Fruit fly (Drosophila melanogaster) whole organism, embryonic: Measurements from ENCODE around the gene Snx27.

Experiments used
- Atf6 ChIP-seq: fragments of 200-800 bp; sonication (Bioruptor generic); IDR thresholded peaks from 2 replicates; pipeline ENCODE4 v1.3.6; 2022; ENCODE audit warnings: missing biosample characterization, missing genetic modification characterization
- Bgb ChIP-seq: fragments of 200-800 bp; sonication (Bioruptor generic); IDR thresholded peaks from 2 replicates; pipeline ENCODE4 v1.3.6; 2022; ENCODE audit warnings: missing biosample characterization, missing genetic modification characterization; ENCODE audit not compliant: partially characterized antibody
- CG11695 ChIP-seq: fragments of 200-800 bp; sonication (Bioruptor generic); IDR thresholded peaks from 3 replicates; pipeline ENCODE4 v1.3.6; 2022; ENCODE audit warnings: missing biosample characterization, missing genetic modification characterization
- CG12744 ChIP-seq: fragments of 200-800 bp; sonication (Bioruptor generic); optimal IDR thresholded peaks from 2 replicates; lab custom pipeline; 2016; ENCODE audit warnings: missing biosample characterization, missing genetic modification characterization
- CG12769 ChIP-seq: fragments of 200-800 bp; sonication (Bioruptor generic); optimal IDR thresholded peaks from 2 replicates; lab custom pipeline; 2019; ENCODE audit warnings: missing biosample characterization, mild to moderate bottlenecking, missing genetic modification characterization, moderate library complexity
- CG12942 ChIP-seq: fragments of 200-800 bp; sonication (Bioruptor generic); optimal IDR thresholded peaks from 3 replicates; lab custom pipeline; 2016; ENCODE audit warnings: missing biosample characterization, missing genetic modification characterization
- CG13123 ChIP-seq: fragments of 200-800 bp; sonication (Bioruptor generic); optimal IDR thresholded peaks from 2 replicates; lab custom pipeline; 2016; ENCODE audit warnings: missing biosample characterization, missing genetic modification characterization
- CG13296 ChIP-seq: fragments of 200-800 bp; sonication (Bioruptor generic); optimal IDR thresholded peaks from 3 replicates; lab custom pipeline; 2018; ENCODE audit warnings: missing biosample characterization, mild to moderate bottlenecking, missing genetic modification characterization
- CG14441 ChIP-seq: fragments of 200-800 bp; sonication (Bioruptor generic); IDR thresholded peaks from 2 replicates; pipeline ENCODE4 v1.3.6; 2022; ENCODE audit warnings: missing biosample characterization, missing genetic modification characterization
- CG15601 ChIP-seq: fragments of 200-800 bp; sonication (Bioruptor generic); optimal IDR thresholded peaks from 3 replicates; lab custom pipeline; 2019; ENCODE audit warnings: missing biosample characterization, mild to moderate bottlenecking, missing genetic modification characterization, moderate library complexity
- CG16813 ChIP-seq: fragments of 200-800 bp; sonication (Bioruptor generic); IDR thresholded peaks from 3 replicates; pipeline ENCODE4 v1.3.6; 2022; ENCODE audit warnings: missing biosample characterization, missing genetic modification characterization; ENCODE audit not compliant: partially characterized antibody
- CG17385 ChIP-seq: fragments of 200-800 bp; sonication (Bioruptor generic); optimal IDR thresholded peaks from 3 replicates; lab custom pipeline; 2018; ENCODE audit warnings: missing biosample characterization, mild to moderate bottlenecking, missing genetic modification characterization
- CG18476 ChIP-seq: fragments of 200-800 bp; sonication (Bioruptor generic); optimal IDR thresholded peaks from 2 replicates; lab custom pipeline; 2016; ENCODE audit warnings: missing biosample characterization, mild to moderate bottlenecking, missing genetic modification characterization
- CG34224 ChIP-seq: fragments of 200-800 bp; sonication (Bioruptor generic); IDR thresholded peaks from 3 replicates; pipeline ENCODE4 v1.3.6; 2022; ENCODE audit warnings: missing biosample characterization, missing genetic modification characterization; ENCODE audit not compliant: partially characterized antibody
- CG34376 ChIP-seq: fragments of 200-800 bp; sonication (Bioruptor generic); optimal IDR thresholded peaks from 2 replicates; lab custom pipeline; 2018; ENCODE audit warnings: missing biosample characterization, mild to moderate bottlenecking, missing genetic modification characterization
- CG4328 ChIP-seq: fragments of 200-800 bp; sonication (Bioruptor generic); optimal IDR thresholded peaks from 3 replicates; lab custom pipeline; 2017; ENCODE audit warnings: missing biosample characterization, missing genetic modification reagents, missing genetic modification characterization
- CG6175 ChIP-seq: fragments of 200-800 bp; sonication (Bioruptor generic); IDR thresholded peaks from 3 replicates; pipeline ENCODE4 v1.3.6; 2022; ENCODE audit warnings: missing biosample characterization, missing genetic modification characterization
- CG6689 ChIP-seq: fragments of 200-800 bp; sonication (Bioruptor generic); IDR thresholded peaks from 2 replicates; pipeline ENCODE4 v1.3.6; 2022; ENCODE audit warnings: missing biosample characterization, missing genetic modification characterization
- CG9876 ChIP-seq: fragments of 200-800 bp; sonication (Bioruptor generic); optimal IDR thresholded peaks from 2 replicates; lab custom pipeline; 2016; ENCODE audit warnings: missing biosample characterization, missing genetic modification characterization
- CG9932 ChIP-seq: fragments of 200-800 bp; sonication (Bioruptor generic); IDR thresholded peaks from 2 replicates; pipeline ENCODE4 v1.3.6; 2022; ENCODE audit warnings: missing biosample characterization, missing genetic modification characterization
- Dip2 ChIP-seq: fragments of 200-800 bp; sonication (Bioruptor generic); IDR thresholded peaks from 2 replicates; pipeline ENCODE4 v1.3.6; 2022; ENCODE audit warnings: missing biosample characterization, missing genetic modification characterization
- Gug ChIP-seq: fragments of 200-800 bp; sonication (Bioruptor generic); IDR thresholded peaks from 4 replicates; pipeline ENCODE4 v1.3.6; 2022; ENCODE audit warnings: missing biosample characterization, missing genetic modification characterization
- HmgD ChIP-seq: fragments of 200-800 bp; sonication (Bioruptor generic); optimal IDR thresholded peaks from 3 replicates; lab custom pipeline; 2016; ENCODE audit warnings: missing biosample characterization, missing genetic modification characterization
- Hr51 ChIP-seq, 2 experiments: fragments of 200-800 bp; sonication (Bioruptor generic); optimal IDR thresholded peaks; 2 replicates in 1 of 2; 3 replicates in 1 of 2; lab custom pipeline; 2016 to 2018; ENCODE audit warnings: missing biosample characterization in 2 of 2, missing genetic modification characterization in 2 of 2, mild to moderate bottlenecking in 1 of 2, moderate library complexity in 1 of 2
- Med ChIP-seq: fragments of 200-800 bp; sonication (Bioruptor generic); peaks from one replicate; lab custom pipeline; 2016; ENCODE audit warnings: missing biosample characterization, missing genetic modification characterization, mild to moderate bottlenecking, inconsistent platforms, moderate library complexity
- Poxn ChIP-seq: fragments of 200-800 bp; sonication (Bioruptor generic); IDR thresholded peaks from 2 replicates; pipeline ENCODE4 v1.3.6; 2022; ENCODE audit warnings: missing biosample characterization, missing genetic modification characterization
- Six4 ChIP-seq: fragments of 200-800 bp; sonication (Bioruptor generic); optimal IDR thresholded peaks from 2 replicates; lab custom pipeline; 2016; ENCODE audit warnings: missing biosample characterization, missing genetic modification characterization
- Spps ChIP-seq: fragments of 200-800 bp; sonication (Bioruptor generic); optimal IDR thresholded peaks from 2 replicates; lab custom pipeline; 2018; ENCODE audit warnings: missing biosample characterization, mild to moderate bottlenecking, missing genetic modification characterization
- br ChIP-seq: fragments of >200 bp; optimal IDR thresholded peaks from 2 replicates; lab custom pipeline; 2017
- dmrt11E ChIP-seq: fragments of 200-800 bp; sonication (Bioruptor generic); optimal IDR thresholded peaks from 3 replicates; lab custom pipeline; 2018; ENCODE audit warnings: missing biosample characterization, mild to moderate bottlenecking, missing genetic modification characterization, moderate library complexity
- eve ChIP-seq, 2 experiments: fragments of >200 bp; optimal IDR thresholded peaks; 2 replicates each; lab custom pipeline; 2017; ENCODE audit warnings: missing biosample characterization in 2 of 2, missing genetic modification characterization in 2 of 2
- fd102C ChIP-seq: fragments of 200-800 bp; sonication (Bioruptor generic); optimal IDR thresholded peaks from 2 replicates; lab custom pipeline; 2018; ENCODE audit warnings: missing biosample characterization, mild to moderate bottlenecking, missing genetic modification characterization, moderate library complexity
- fru ChIP-seq: fragments of >200 bp; optimal IDR thresholded peaks from 2 replicates; lab custom pipeline; 2017
- gce ChIP-seq: fragments of 200-800 bp; sonication (Bioruptor generic); IDR thresholded peaks from 3 replicates; pipeline ENCODE4 v1.3.6; 2022; ENCODE audit warnings: missing biosample characterization, missing genetic modification characterization
- kni ChIP-seq: fragments of 200-800 bp; sonication (Bioruptor generic); optimal IDR thresholded peaks from 3 replicates; lab custom pipeline; 2017; ENCODE audit warnings: mild to moderate bottlenecking, missing biosample characterization, missing genetic modification reagents, missing genetic modification characterization
- lilli ChIP-seq: fragments of 200-800 bp; sonication (Bioruptor generic); optimal IDR thresholded peaks from 3 replicates; lab custom pipeline; 2016; ENCODE audit warnings: missing biosample characterization, missing genetic modification characterization
- pb ChIP-seq: fragments of 200-800 bp; sonication (Bioruptor generic); optimal IDR thresholded peaks from 3 replicates; lab custom pipeline; 2016; ENCODE audit warnings: missing biosample characterization, missing genetic modification characterization
- pho ChIP-seq: fragments of 200-800 bp; sonication (Bioruptor generic); optimal IDR thresholded peaks from 2 replicates; lab custom pipeline; 2016; ENCODE audit warnings: missing biosample characterization, missing genetic modification characterization
- run ChIP-seq: fragments of 200-800 bp; sonication (Bioruptor generic); optimal IDR thresholded peaks from 3 replicates; lab custom pipeline; 2018; ENCODE audit warnings: missing biosample characterization, mild to moderate bottlenecking, missing genetic modification characterization
- salm ChIP-seq: fragments of 200-800 bp; sonication (Bioruptor generic); optimal IDR thresholded peaks from 2 replicates; lab custom pipeline; 2018; ENCODE audit warnings: missing biosample characterization, mild to moderate bottlenecking, missing genetic modification characterization
- slbo ChIP-seq: fragments of 200-800 bp; sonication (Bioruptor generic); IDR thresholded peaks from 2 replicates; pipeline ENCODE4 v1.3.6; 2022; ENCODE audit warnings: missing biosample characterization, missing genetic modification characterization
- slou ChIP-seq: fragments of 200-800 bp; sonication (Bioruptor generic); optimal IDR thresholded peaks from 3 replicates; lab custom pipeline; 2016; ENCODE audit warnings: missing biosample characterization, missing genetic modification characterization
- slp2 ChIP-seq: fragments of 200-800 bp; sonication (Bioruptor generic); optimal IDR thresholded peaks from 2 replicates; lab custom pipeline; 2016; ENCODE audit warnings: missing biosample characterization, missing genetic modification characterization
- tio ChIP-seq: fragments of 200-800 bp; sonication (Bioruptor generic); optimal IDR thresholded peaks from 2 replicates; lab custom pipeline; 2017; ENCODE audit warnings: missing biosample characterization, missing genetic modification characterization, inconsistent platforms
- toy ChIP-seq: fragments of 200-800 bp; sonication (Bioruptor generic); IDR thresholded peaks from 2 replicates; pipeline ENCODE4 v1.3.6; 2022; ENCODE audit warnings: missing biosample characterization, missing genetic modification characterization
- trh ChIP-seq: fragments of 200-800 bp; sonication (Bioruptor generic); optimal IDR thresholded peaks from 2 replicates; lab custom pipeline; 2016; ENCODE audit warnings: missing biosample characterization, missing genetic modification characterization
- tx ChIP-seq: fragments of 200-800 bp; sonication (Bioruptor generic); optimal IDR thresholded peaks from 2 replicates; lab custom pipeline; 2016; ENCODE audit warnings: missing biosample characterization, missing genetic modification characterization
- vnd ChIP-seq: fragments of 200-800 bp; sonication (Bioruptor generic); IDR thresholded peaks from 3 replicates; pipeline ENCODE4 v1.3.6; 2022; ENCODE audit warnings: missing biosample characterization, missing genetic modification characterization; ENCODE audit not compliant: partially characterized antibody
- wdn ChIP-seq: fragments of 200-800 bp; sonication (Bioruptor generic); IDR thresholded peaks from 2 replicates; pipeline ENCODE4 v1.3.6; 2022; ENCODE audit warnings: missing biosample characterization, missing genetic modification characterization
- zfh1 ChIP-seq: fragments of 200-800 bp; sonication (Bioruptor generic); IDR thresholded peaks from 3 replicates; pipeline ENCODE4 v1.3.6; 2022; ENCODE audit warnings: missing biosample characterization, missing genetic modification characterization
- zfh2 ChIP-seq: fragments of 200-800 bp; sonication (Bioruptor generic); optimal IDR thresholded peaks from 2 replicates; lab custom pipeline; 2016; ENCODE audit warnings: missing biosample characterization, missing genetic modification characterization

The Snx27 gene

dm6 chrX:5735268-5735941, 2.4 kb downstream of the Snx27 start (continued):
- TF ChIP-seq Bgb, result no peak
- peak; percentile 82; the same call in 2 of the 3 replicates for TF ChIP-seq zfh1 (GFP tag; lab: Robert Waterston, UW)
- peak; percentile 55 for TF ChIP-seq CG12942 (GFP tag; lab: Kevin White, UChicago)
- peak; percentile 83 for TF ChIP-seq CG14441 (GFP tag; lab: Robert Waterston, UW)
- TF ChIP-seq tx (GFP tag; lab: Kevin White, UChicago), result peak; percentile 7
- TF ChIP-seq HmgD (GFP tag; lab: Kevin White, UChicago), result no peak
- peak; percentile 73 for TF ChIP-seq dmrt11E
- peak; percentile 33 for TF ChIP-seq CG12744 (GFP tag; lab: Kevin White, UChicago)
- TF ChIP-seq fru, result no peak
- TF ChIP-seq CG18476 (GFP tag; lab: Kevin White, UChicago), result peak; percentile 34
- peak; percentile 22 to 84 for TF ChIP-seq Hr51 (GFP tag; optimal IDR thresholded peaks at IDR 0.05; lab: Kevin White, UChicago)
- TF ChIP-seq CG6689, result peak; percentile 83
- no peak for TF ChIP-seq CG16813
- TF ChIP-seq salm, result peak; percentile 48
- TF ChIP-seq fd102C, result no peak
- peak; percentile 65 for TF ChIP-seq Atf6
- peak; percentile 37; the same call in 1 of the 2 replicates for TF ChIP-seq toy (GFP tag; lab: Robert Waterston, UW)
- TF ChIP-seq Med (GFP tag; lab: Kevin White, UChicago), result peak; percentile 94
- TF ChIP-seq CG15601, result peak; percentile 62
- TF ChIP-seq trh (GFP tag; lab: Kevin White, UChicago), result no peak
- peak; percentile 86 for TF ChIP-seq CG12769 (tag; lab: Kevin White, UChicago)
- peak; percentile 73 for TF ChIP-seq CG9932
- no peak for TF ChIP-seq CG34224 (GFP tag; lab: Robert Waterston, UW)
- peak; percentile 74 for TF ChIP-seq CG11695 (GFP tag; lab: Robert Waterston, UW)
- TF ChIP-seq pb, result no peak
- peak; percentile 60 for TF ChIP-seq CG17385 (GFP tag; lab: Kevin White, UChicago)
- no peak for TF ChIP-seq kni (GFP tag; lab: Kevin White, UChicago)
- no peak for TF ChIP-seq Spps
- TF ChIP-seq vnd, result no peak
- peak; percentile 85 for TF ChIP-seq lilli (GFP tag; lab: Kevin White, UChicago)
- TF ChIP-seq zfh2 (GFP tag; lab: Kevin White, UChicago), result peak; percentile 34
- no peak for TF ChIP-seq eve (GFP tag; optimal IDR thresholded peaks at IDR 0.05; lab: Kevin White, UChicago)
- peak; percentile 52; the same call in 2 of the 4 replicates for TF ChIP-seq Gug (GFP tag; lab: Robert Waterston, UW)
- peak; percentile 51; the same call in 1 of the 2 replicates for TF ChIP-seq Poxn (GFP tag; lab: Robert Waterston, UW)
- no peak for TF ChIP-seq slou (GFP tag; lab: Kevin White, UChicago)
- TF ChIP-seq run, result peak; percentile 25
- TF ChIP-seq pho (GFP tag; lab: Kevin White, UChicago), result peak; percentile 50
- TF ChIP-seq slbo, result peak; percentile 90
- TF ChIP-seq wdn (GFP tag; lab: Robert Waterston, UW), result peak; percentile 71
- TF ChIP-seq Six4 (GFP tag; lab: Kevin White, UChicago), result no peak
- TF ChIP-seq Dip2, result no peak
- peak; percentile 74; the same call in 2 of the 3 replicates for TF ChIP-seq gce (GFP tag; lab: Robert Waterston, UW)
- TF ChIP-seq CG9876 (GFP tag; lab: Kevin White, UChicago), result no peak
- peak; percentile 21 for TF ChIP-seq slp2 (GFP tag; lab: Kevin White, UChicago)
- TF ChIP-seq tio (GFP tag; lab: Kevin White, UChicago), result peak; percentile 62
- no peak for TF ChIP-seq CG34376
- no peak for TF ChIP-seq br (lab: Kevin White, UChicago)
- TF ChIP-seq CG6175 (GFP tag; lab: Robert Waterston, UW), result 0 out of 3 replicates have a peak, but pooled peaks have one; percentile 25
- TF ChIP-seq CG13123 (GFP tag; lab: Kevin White, UChicago), result peak; percentile 14
- peak; percentile 40 for TF ChIP-seq CG13296 (GFP tag; lab: Kevin White, UChicago)
- no peak for TF ChIP-seq CG4328 (GFP tag; lab: Kevin White, UChicago)
